Worm (Caenorhabditis elegans): ENCODE measurements around the gene T23F6.3.

DNA sequence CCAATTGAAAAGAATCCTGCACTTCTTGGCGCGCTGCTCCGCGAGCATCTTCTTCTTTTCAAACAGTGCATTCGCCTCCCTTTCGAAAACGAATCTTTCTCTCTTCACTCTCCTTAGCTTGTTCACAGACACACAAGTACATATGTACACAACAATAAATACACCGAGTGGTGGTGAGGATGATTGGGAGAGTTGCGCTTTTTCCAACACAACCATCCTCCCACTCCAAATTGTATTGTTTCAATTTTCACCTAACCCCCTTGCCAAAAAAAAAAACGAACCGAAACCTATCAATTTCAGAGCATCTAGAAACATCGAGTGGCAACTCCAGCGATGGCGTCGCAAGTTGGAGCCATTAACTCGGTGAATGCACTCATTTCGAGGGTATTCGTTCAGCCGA is 21.7 kb upstream of the T23F6.3 start, which contains the start of gene inx-6:
- TF ChIP-seq elt-2 (tag; optimal IDR thresholded peaks at IDR 0.05) (no peak), hlh-6 (tag; optimal IDR thresholded peaks at IDR 0.05) (no peak), ceh-18 (tag; optimal IDR thresholded peaks at IDR 0.05) (no peak), unc-55 (GFP tag; optimal IDR thresholded peaks at IDR 0.05) (no peak), pat-9 (tag; optimal IDR thresholded peaks at IDR 0.05) (no peak), ceh-9 (tag; optimal IDR thresholded peaks at IDR 0.05) (no peak), fkh-10 (GFP tag; optimal IDR thresholded peaks at IDR 0.05) (no peak), pag-3 (tag; optimal IDR thresholded peaks at IDR 0.05; ENCODE audit: borderline replicate concordance) (no peak), ceh-48 (tag; optimal IDR thresholded peaks at IDR 0.05) (no peak), hlh-15 (tag; optimal IDR thresholded peaks at IDR 0.05) (no peak), ceh-2 (tag; optimal IDR thresholded peaks at IDR 0.05) (no peak), ama-1 (optimal IDR thresholded peaks at IDR 0.05) (no peak), mec-3 (tag; optimal IDR thresholded peaks at IDR 0.05; ENCODE audit: borderline replicate concordance) (no peak)
